Worm (Caenorhabditis elegans) whole organism, mixed stage, embryonic: ENCODE measurements around the gene Y49F6B.14.

Experiments
- nhr-2 ChIP-seq: fragments of 150-350 bp; optimal IDR thresholded peaks from 2 replicates; lab custom pipeline; 2014; ENCODE audit warnings: missing biosample characterization, missing genetic modification characterization
- nhr-237 ChIP-seq: fragments of 150-350 bp; optimal IDR thresholded peaks from 2 replicates; lab custom pipeline; 2014; ENCODE audit warnings: missing biosample characterization, missing genetic modification characterization
- nhr-76 ChIP-seq: sonication (generic microtip); optimal IDR thresholded peaks from 2 replicates; lab custom pipeline; 2017; ENCODE audit warnings: missing biosample characterization, missing genetic modification characterization
- pha-4 ChIP-seq: fragments of 150-350 bp; optimal IDR thresholded peaks from 2 replicates; lab custom pipeline; 2018; ENCODE audit warnings: missing biosample characterization, missing genetic modification reagents, missing genetic modification characterization
- sptf-1 ChIP-seq: sonication (generic microtip); optimal IDR thresholded peaks from 2 replicates; lab custom pipeline; 2017; ENCODE audit warnings: mild to moderate bottlenecking, missing genetic modification characterization, moderate library complexity, missing compliant biosample characterization
- unc-39 ChIP-seq: fragments of 150-350 bp; optimal IDR thresholded peaks from 2 replicates; lab custom pipeline; 2014; ENCODE audit warnings: missing biosample characterization, missing genetic modification characterization

- TF ChIP-seq nhr-2 (tag; lab: Kevin White, UChicago) (no peak), sptf-1 (tag; lab: Kevin White, UChicago) (no peak), nhr-76 (tag; lab: Kevin White, UChicago) (no peak), unc-39 (tag; lab: Kevin White, UChicago) (no peak), pha-4 (tag; lab: Kevin White, UChicago) (no peak), nhr-237 (no peak)
These were observed 40.0 kb upstream of the Y49F6B.14 start for ce11 chrII:3555281-3555680.
